Worm (Caenorhabditis elegans): ENCODE measurements around the gene nspb-10.

DNA sequence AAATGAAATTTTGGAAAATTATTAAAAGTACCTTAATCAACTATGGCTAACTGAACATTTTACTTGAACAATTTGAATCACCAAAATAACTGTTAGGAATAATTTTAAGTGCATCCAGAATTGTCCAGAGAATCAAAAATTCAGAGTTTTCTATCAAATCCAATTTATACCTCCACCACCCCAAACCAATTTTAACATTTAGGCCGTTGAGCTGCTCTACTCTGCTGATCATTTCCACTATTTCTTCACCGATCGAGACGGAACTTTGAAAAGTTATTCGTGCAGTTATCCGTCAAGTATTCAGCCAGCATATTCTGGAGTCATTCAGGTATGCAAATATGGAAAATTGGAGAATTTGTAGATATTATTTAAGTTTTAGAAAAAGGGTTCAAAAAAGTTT, 20.4 kb upstream of the nspb-10 start:
- TF ChIP-seq lin-13 (GFP tag; optimal IDR thresholded peaks at IDR 0.05): no peak
- TF ChIP-seq ces-1 (GFP tag; optimal IDR thresholded peaks at IDR 0.05): no peak
- no peak for TF ChIP-seq ama-1 (optimal IDR thresholded peaks at IDR 0.05)
- no peak for TF ChIP-seq blmp-1 (tag; optimal IDR thresholded peaks at IDR 0.05)
- no peak for TF ChIP-seq nhr-76 (tag; optimal IDR thresholded peaks at IDR 0.05)
- TF ChIP-seq nhr-12 (tag; optimal IDR thresholded peaks at IDR 0.05): no peak
- no peak for TF ChIP-seq alr-1 (tag; optimal IDR thresholded peaks at IDR 0.05; ENCODE audit: borderline replicate concordance)
- TF ChIP-seq nhr-77 (tag; optimal IDR thresholded peaks at IDR 0.05): no peak
- TF ChIP-seq lir-3 (tag; optimal IDR thresholded peaks at IDR 0.05; ENCODE audit: poor library complexity): no peak
- TF ChIP-seq nhr-28 (tag; optimal IDR thresholded peaks at IDR 0.05): no peak
- no peak for TF ChIP-seq unc-86 (tag; optimal IDR thresholded peaks at IDR 0.05)

All from whole organism, L1 larva.